In the genomic region with DNA sequence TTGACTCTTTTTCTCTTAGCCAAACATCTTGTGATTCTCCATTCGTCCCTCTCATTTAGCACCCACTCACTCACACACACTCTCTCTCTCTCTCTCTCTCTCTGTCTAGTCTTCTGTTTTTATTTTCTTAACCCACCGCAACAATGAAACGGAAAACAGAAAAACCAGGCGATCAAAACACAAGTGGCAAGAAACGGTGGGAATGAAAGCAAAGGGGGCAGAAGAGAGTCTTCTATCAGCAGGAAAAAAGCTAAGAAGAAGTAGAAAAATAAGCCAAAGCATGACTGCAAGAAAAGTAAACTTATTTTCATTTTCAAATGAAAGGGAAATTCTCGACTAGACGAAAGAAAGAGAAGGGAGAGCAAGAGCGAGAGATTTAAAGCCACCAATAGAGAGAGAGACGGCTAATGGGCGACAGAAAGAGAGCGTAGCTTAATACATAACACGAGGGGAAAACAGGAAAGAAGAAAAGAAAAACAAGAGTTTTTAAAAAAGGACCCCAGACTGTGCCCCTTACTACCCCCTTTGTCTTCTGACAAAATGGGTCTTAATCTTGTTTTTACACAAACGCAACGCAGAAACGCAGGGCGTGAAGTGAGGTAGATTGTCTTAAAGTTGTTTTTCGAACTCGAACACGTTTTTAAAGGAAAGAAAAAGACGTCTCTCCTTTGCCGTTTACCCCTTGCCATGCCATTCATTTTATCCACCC, we compare ENCODE assay signal across 5 fruit fly cellular contexts.
A peak's percentile ranks its signal among the peaks of the same experiment; 100 is the strongest.
TF ChIP-seq lines count a peak whose summit lies in the region.

No protein-coding gene starts in this region.

- TF ChIP-seq CTCF in whole organism, embryonic (GFP tag; optimal IDR thresholded peaks at IDR 0.05; lab: Kevin White, UChicago), result no peak

TF ChIP-seq in whole organism, adult, 20 proteins besides CTCF, POLR2A, EP300 and RAD21:
- TF ChIP-seq kay (GFP tag; lab: Kevin White, UChicago; ENCODE audit: borderline replicate concordance) (peak; percentile 59), pad (GFP tag; optimal IDR thresholded peaks at IDR 0.05; lab: Kevin White, UChicago) (no peak)

TF ChIP-seq in whole organism, embryonic, 481 proteins besides CTCF, POLR2A, EP300 and RAD21 (continues in another document):
- no peak for TF ChIP-seq tio (GFP tag; optimal IDR thresholded peaks at IDR 0.05; lab: Kevin White, UChicago)
- TF ChIP-seq CG17568 (GFP tag; optimal IDR thresholded peaks at IDR 0.05; lab: Kevin White, UChicago), result peak; percentile 4
- peak; percentile 42 to 78 for TF ChIP-seq Trl (optimal IDR thresholded peaks at IDR 0.05; lab: Kevin White, UChicago)
- no peak for TF ChIP-seq Trl (GFP tag; optimal IDR thresholded peaks at IDR 0.05; lab: Kevin White, UChicago)
- no peak for TF ChIP-seq CG1792 (GFP tag; optimal IDR thresholded peaks at IDR 0.05; lab: Kevin White, UChicago)
- peak; percentile 41 for TF ChIP-seq CG18262 (tag; optimal IDR thresholded peaks at IDR 0.05; lab: Kevin White, UChicago)
- TF ChIP-seq CG8388 (GFP tag; optimal IDR thresholded peaks at IDR 0.05; lab: Kevin White, UChicago), result no peak
- TF ChIP-seq Sox102F (GFP tag; optimal IDR thresholded peaks at IDR 0.05; lab: Kevin White, UChicago), result no peak
- peak; percentile 16 for TF ChIP-seq cg (GFP tag; optimal IDR thresholded peaks at IDR 0.05; lab: Kevin White, UChicago)
- peak; percentile 6 for TF ChIP-seq dmrt11E (tag; optimal IDR thresholded peaks at IDR 0.05; lab: Kevin White, UChicago)
- TF ChIP-seq CG10431 (GFP tag; optimal IDR thresholded peaks at IDR 0.05; lab: Kevin White, UChicago), result peak; percentile 31
- peak; percentile 77 for TF ChIP-seq pfk (GFP tag; optimal IDR thresholded peaks at IDR 0.05; lab: Kevin White, UChicago)
- TF ChIP-seq Pdp1 (GFP tag; optimal IDR thresholded peaks at IDR 0.05; lab: Kevin White, UChicago), result peak in 1 of 2 experiments; percentile 26
- peak in 1 of 3 experiments; percentile 34 for TF ChIP-seq lola (GFP tag; optimal IDR thresholded peaks at IDR 0.05; lab: Kevin White, UChicago)
- peak; percentile 75 for TF ChIP-seq CG33557 (GFP tag; optimal IDR thresholded peaks at IDR 0.05; lab: Kevin White, UChicago)
- peak in 1 of 2 experiments; percentile 28 for TF ChIP-seq bsh (GFP tag; optimal IDR thresholded peaks at IDR 0.05; lab: Kevin White, UChicago)
- TF ChIP-seq CG14667 (GFP tag; IDR thresholded peaks at IDR 0.05; lab: Robert Waterston, UW), result no peak
- TF ChIP-seq Nf-YB (GFP tag; optimal IDR thresholded peaks at IDR 0.05; lab: Kevin White, UChicago), result peak; percentile 10
- TF ChIP-seq D19A (tag; optimal IDR thresholded peaks at IDR 0.05; lab: Kevin White, UChicago), result peak; percentile 26
- TF ChIP-seq Med (GFP tag; lab: Kevin White, UChicago), result peak; percentile 64

TF ChIP-seq in whole organism, prepupa, 60 proteins besides CTCF, POLR2A, EP300 and RAD21 (continues in another document):
- TF ChIP-seq CG8119 (GFP tag; IDR thresholded peaks at IDR 0.05; lab: Robert Waterston, UW), result peak; percentile 58; the same call in 2 of the 3 replicates
- peak; percentile 77 for TF ChIP-seq CG6808 (GFP tag; optimal IDR thresholded peaks at IDR 0.05; lab: Kevin White, UChicago)
- TF ChIP-seq CG11762 (GFP tag; optimal IDR thresholded peaks at IDR 0.05; lab: Kevin White, UChicago; ENCODE audit: insufficient read depth), result no peak
- TF ChIP-seq Sox15 (GFP tag; optimal IDR thresholded peaks at IDR 0.05; lab: Kevin White, UChicago), result no peak
- TF ChIP-seq CG6854 (GFP tag; optimal IDR thresholded peaks at IDR 0.05; lab: Kevin White, UChicago), result peak; percentile 64
- no peak for TF ChIP-seq CG4318 (GFP tag; optimal IDR thresholded peaks at IDR 0.05; lab: Kevin White, UChicago)
- TF ChIP-seq CG16779 (tag; optimal IDR thresholded peaks at IDR 0.05; lab: Kevin White, UChicago), result peak; percentile 32
- TF ChIP-seq CG9139 (GFP tag; optimal IDR thresholded peaks at IDR 0.05; lab: Kevin White, UChicago), result peak; percentile 83
- no peak for TF ChIP-seq eg (GFP tag; IDR thresholded peaks at IDR 0.05; lab: Robert Waterston, UW)
- TF ChIP-seq CG6276 (GFP tag; optimal IDR thresholded peaks at IDR 0.05; lab: Kevin White, UChicago), result peak; percentile 29
- TF ChIP-seq Eip93F (GFP tag; optimal IDR thresholded peaks at IDR 0.05; lab: Kevin White, UChicago), result no peak
- TF ChIP-seq fd59A (GFP tag; optimal IDR thresholded peaks at IDR 0.05; lab: Kevin White, UChicago), result no peak
- peak; percentile 52 for TF ChIP-seq spab (GFP tag; optimal IDR thresholded peaks at IDR 0.05; lab: Kevin White, UChicago)
- TF ChIP-seq CG10631 (GFP tag; optimal IDR thresholded peaks at IDR 0.05; lab: Kevin White, UChicago), result peak; percentile 4
- peak; percentile 21 for TF ChIP-seq Sox102F (GFP tag; optimal IDR thresholded peaks at IDR 0.05; lab: Kevin White, UChicago)
- TF ChIP-seq CG1621 (tag; optimal IDR thresholded peaks at IDR 0.05; lab: Kevin White, UChicago), result peak; percentile 56
- TF ChIP-seq Ets96B (tag; optimal IDR thresholded peaks at IDR 0.05; lab: Kevin White, UChicago), result peak; percentile 64
- TF ChIP-seq svp (GFP tag; lab: Kevin White, UChicago), result peak; percentile 44
- TF ChIP-seq CG6792 (GFP tag; optimal IDR thresholded peaks at IDR 0.05; lab: Kevin White, UChicago), result no peak
- TF ChIP-seq CG15336 (GFP tag; IDR thresholded peaks at IDR 0.05; lab: Robert Waterston, UW), result no peak; the same call in 1 of the 2 replicates
- peak; percentile 31 for TF ChIP-seq Met (GFP tag; optimal IDR thresholded peaks at IDR 0.05; lab: Kevin White, UChicago)

TF ChIP-seq in whole organism, pupa, 21 proteins besides CTCF, POLR2A, EP300 and RAD21:
- TF ChIP-seq rn (GFP tag; IDR thresholded peaks at IDR 0.05; lab: Robert Waterston, UW) (no peak), CG8301 (tag; optimal IDR thresholded peaks at IDR 0.05; lab: Kevin White, UChicago) (peak; percentile 47), CG12605 (GFP tag; IDR thresholded peaks at IDR 0.05; lab: Robert Waterston, UW) (no peak), CG13204 (GFP tag; optimal IDR thresholded peaks at IDR 0.05; lab: Kevin White, UChicago) (peak; percentile 65), CG9948 (tag; optimal IDR thresholded peaks at IDR 0.05; lab: Kevin White, UChicago) (peak; percentile 28), CG14655 (GFP tag; optimal IDR thresholded peaks at IDR 0.05; lab: Kevin White, UChicago) (peak; percentile 69), EcR (GFP tag; optimal IDR thresholded peaks at IDR 0.05; lab: Kevin White, UChicago) (peak; percentile 75), CG4496 (GFP tag; IDR thresholded peaks at IDR 0.05; lab: Robert Waterston, UW) (peak; percentile 69), CG10348 (GFP tag; IDR thresholded peaks at IDR 0.05; lab: Robert Waterston, UW) (no peak), CG8159 (tag; optimal IDR thresholded peaks at IDR 0.05; lab: Kevin White, UChicago) (peak; percentile 45), D1 (tag; optimal IDR thresholded peaks at IDR 0.05; lab: Kevin White, UChicago) (no peak), CG15710 (tag; optimal IDR thresholded peaks at IDR 0.05; lab: Kevin White, UChicago) (peak; percentile 53), Ets98B (GFP tag; IDR thresholded peaks at IDR 0.05; lab: Robert Waterston, UW) (peak; percentile 31), fd96Ca (GFP tag; IDR thresholded peaks at IDR 0.05; lab: Robert Waterston, UW) (no peak), CG17806 (tag; optimal IDR thresholded peaks at IDR 0.05; lab: Kevin White, UChicago) (peak; percentile 36), Pif1A (GFP tag; optimal IDR thresholded peaks at IDR 0.05; lab: Kevin White, UChicago) (peak; percentile 27), CG34367 (tag; optimal IDR thresholded peaks at IDR 0.05; lab: Kevin White, UChicago) (peak; percentile 51), Snoo (tag; optimal IDR thresholded peaks at IDR 0.05; lab: Kevin White, UChicago) (peak; percentile 44), Pif1B (GFP tag; optimal IDR thresholded peaks at IDR 0.05; lab: Kevin White, UChicago) (peak; percentile 32), CG32121 (GFP tag; IDR thresholded peaks at IDR 0.05; lab: Robert Waterston, UW) (no peak), gl (tag; optimal IDR thresholded peaks at IDR 0.05; lab: Kevin White, UChicago) (peak; percentile 74)

TF ChIP-seq in whole organism, wandering third instar larva, 38 proteins besides CTCF, POLR2A, EP300 and RAD21:
- TF ChIP-seq tai (GFP tag; optimal IDR thresholded peaks at IDR 0.05; lab: Kevin White, UChicago), result no peak
- no peak for TF ChIP-seq CG9705 (GFP tag; optimal IDR thresholded peaks at IDR 0.05; lab: Kevin White, UChicago)
- peak; percentile 10 for TF ChIP-seq fru (GFP tag; optimal IDR thresholded peaks at IDR 0.05; lab: Kevin White, UChicago)
- peak; percentile 30 for TF ChIP-seq Dif (GFP tag; optimal IDR thresholded peaks at IDR 0.05; lab: Kevin White, UChicago; ENCODE audit: partially characterized antibody)
- peak; percentile 65 for TF ChIP-seq woc (GFP tag; optimal IDR thresholded peaks at IDR 0.05; lab: Kevin White, UChicago)
- TF ChIP-seq ey (GFP tag; optimal IDR thresholded peaks at IDR 0.05; lab: Kevin White, UChicago), result no peak
- TF ChIP-seq dl (GFP tag; optimal IDR thresholded peaks at IDR 0.05; lab: Kevin White, UChicago; ENCODE audit: insufficient read depth in 1 of 2, partially characterized antibody in 2 of 2), result no peak
- no peak for TF ChIP-seq Mio (GFP tag; optimal IDR thresholded peaks at IDR 0.05; lab: Kevin White, UChicago)
- TF ChIP-seq Dfd (GFP tag; optimal IDR thresholded peaks at IDR 0.05; lab: Kevin White, UChicago), result no peak
- TF ChIP-seq rgr (GFP tag; optimal IDR thresholded peaks at IDR 0.05; lab: Kevin White, UChicago), result no peak
- no peak for TF ChIP-seq Rel (GFP tag; optimal IDR thresholded peaks at IDR 0.05; lab: Kevin White, UChicago)
- peak; percentile 22 for TF ChIP-seq Rel (tag; optimal IDR thresholded peaks at IDR 0.05; lab: Kevin White, UChicago)
- TF ChIP-seq CrebA (GFP tag; optimal IDR thresholded peaks at IDR 0.05; lab: Kevin White, UChicago; ENCODE audit: borderline replicate concordance), result no peak
- peak; percentile 9 for TF ChIP-seq Jra (GFP tag; optimal IDR thresholded peaks at IDR 0.05; lab: Kevin White, UChicago)
- no peak for TF ChIP-seq sv (GFP tag; optimal IDR thresholded peaks at IDR 0.05; lab: Kevin White, UChicago)
- no peak for TF ChIP-seq h (GFP tag; optimal IDR thresholded peaks at IDR 0.05; lab: Kevin White, UChicago)
- peak; percentile 77 for TF ChIP-seq psq (GFP tag; optimal IDR thresholded peaks at IDR 0.05; lab: Kevin White, UChicago)
- peak; percentile 43 for TF ChIP-seq Sp1 (GFP tag; optimal IDR thresholded peaks at IDR 0.05; lab: Kevin White, UChicago)
- peak; percentile 58 for TF ChIP-seq Hnf4 (GFP tag; optimal IDR thresholded peaks at IDR 0.05; lab: Kevin White, UChicago)
- peak; percentile 74 for TF ChIP-seq jim (GFP tag; optimal IDR thresholded peaks at IDR 0.05; lab: Kevin White, UChicago)
TF ChIP-seq in whole organism, wandering third instar larva: peak in this region for 9.
